Fruit fly (Drosophila melanogaster): ENCODE results near the gene Rbfox1.
A peak's percentile ranks its signal among the peaks of the same experiment; 100 is the strongest.

Gene Rbfox1

DNA sequence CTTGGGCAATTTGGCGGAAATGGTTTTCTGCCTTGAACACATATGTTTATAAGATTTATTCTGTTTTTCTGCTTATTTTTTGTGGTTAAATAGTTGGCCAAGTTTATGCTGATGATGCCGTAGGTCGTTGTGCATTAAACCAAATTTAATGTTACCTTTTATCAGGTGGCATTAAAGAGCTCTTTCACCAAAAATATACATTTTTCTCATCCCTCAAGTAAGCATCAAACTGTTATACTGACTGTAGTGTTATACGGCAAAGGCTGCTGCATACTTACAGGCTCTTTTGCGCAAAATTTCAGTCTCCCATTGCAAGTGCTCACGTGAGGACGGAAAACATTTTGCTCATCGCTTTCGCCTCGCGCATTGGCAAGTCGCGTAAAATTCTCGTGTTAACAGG is at the start of gene Rbfox1:
Rbfox1 (plus strand) TSS at position 301 of the 400 bp plus-strand sequence.
- no peak for TF ChIP-seq CG12605 (GFP tag; IDR thresholded peaks at IDR 0.05)
- TF ChIP-seq CG13204 (GFP tag; optimal IDR thresholded peaks at IDR 0.05) = no peak

dm6 chr3L:10431883-10432282 is 49.3 kb upstream of the Rbfox1 start, which contains the start of gene Ir67b:
Gene Ir67b, minus strand, starts transcription at chr3L:10431983.
- no peak for TF ChIP-seq CG34367 (tag; optimal IDR thresholded peaks at IDR 0.05)
- TF ChIP-seq Pif1B (GFP tag; optimal IDR thresholded peaks at IDR 0.05) = no peak
- TF ChIP-seq Pif1A (GFP tag; optimal IDR thresholded peaks at IDR 0.05) = no peak
- TF ChIP-seq rn (GFP tag; IDR thresholded peaks at IDR 0.05) = no peak
- TF ChIP-seq CG8301 (tag; optimal IDR thresholded peaks at IDR 0.05) = no peak
- TF ChIP-seq CG13204 (GFP tag; optimal IDR thresholded peaks at IDR 0.05) = no peak
- no peak for TF ChIP-seq CG17806 (tag; optimal IDR thresholded peaks at IDR 0.05)
- TF ChIP-seq CG4496 (GFP tag; IDR thresholded peaks at IDR 0.05) = no peak
- TF ChIP-seq gl (tag; optimal IDR thresholded peaks at IDR 0.05) = no peak
- no peak for TF ChIP-seq CG9948 (tag; optimal IDR thresholded peaks at IDR 0.05)
- TF ChIP-seq CG32121 (GFP tag; IDR thresholded peaks at IDR 0.05) = no peak
- no peak for TF ChIP-seq CG12605 (GFP tag; IDR thresholded peaks at IDR 0.05)
- no peak for TF ChIP-seq CG15710 (tag; optimal IDR thresholded peaks at IDR 0.05)
- no peak for TF ChIP-seq EcR (GFP tag; optimal IDR thresholded peaks at IDR 0.05)
- no peak for TF ChIP-seq Snoo (tag; optimal IDR thresholded peaks at IDR 0.05)
- TF ChIP-seq D1 (tag; optimal IDR thresholded peaks at IDR 0.05) = no peak
- TF ChIP-seq CG10348 (GFP tag; IDR thresholded peaks at IDR 0.05) = no peak
- TF ChIP-seq fd96Ca (GFP tag; IDR thresholded peaks at IDR 0.05) = no peak

dm6 chr3L:10434005-10434404 is 47.2 kb upstream of the Rbfox1 start, which contains the start of gene Ir67c:
Gene Ir67c, minus strand, starts transcription at chr3L:10434105.
- TF ChIP-seq CG14655 (GFP tag; optimal IDR thresholded peaks at IDR 0.05) (peak; percentile 8), CG17806 (tag; optimal IDR thresholded peaks at IDR 0.05) (no peak), EcR (GFP tag; optimal IDR thresholded peaks at IDR 0.05) (no peak), CG8301 (tag; optimal IDR thresholded peaks at IDR 0.05) (peak; percentile 20), CG15710 (tag; optimal IDR thresholded peaks at IDR 0.05) (no peak), CG34367 (tag; optimal IDR thresholded peaks at IDR 0.05) (no peak)

DNA sequence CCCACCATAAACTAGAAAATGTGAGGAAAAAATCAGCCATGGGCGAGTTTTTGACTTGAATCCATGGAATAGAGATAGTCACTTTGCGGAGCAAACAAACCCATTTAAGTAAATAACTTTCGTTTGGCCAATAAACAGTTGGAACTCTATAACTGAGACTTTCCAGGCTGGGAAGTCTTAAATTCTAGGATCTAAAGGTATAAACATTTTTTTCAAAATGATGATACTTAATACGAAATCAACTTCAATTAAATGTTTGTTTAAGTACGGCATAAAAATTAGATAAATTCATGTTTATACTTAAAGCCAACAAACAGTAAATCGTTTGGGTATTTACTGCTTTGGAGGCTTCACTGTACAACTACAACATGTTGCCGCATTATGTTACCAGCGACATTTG is 41.3 kb upstream of the Rbfox1 start:
- TF ChIP-seq CG4496 (GFP tag; IDR thresholded peaks at IDR 0.05) = peak; percentile 36; the same call in 1 of the 3 replicates
- no peak for TF ChIP-seq EcR (GFP tag; optimal IDR thresholded peaks at IDR 0.05)

dm6 chr3L:10440488-10440887 is 40.7 kb upstream of the Rbfox1 start:
- no peak for TF ChIP-seq CG14655 (GFP tag; optimal IDR thresholded peaks at IDR 0.05)
- TF ChIP-seq Snoo (tag; optimal IDR thresholded peaks at IDR 0.05) = no peak
- no peak for TF ChIP-seq CG17806 (tag; optimal IDR thresholded peaks at IDR 0.05)
- no peak for TF ChIP-seq rn (GFP tag; IDR thresholded peaks at IDR 0.05)
- no peak for TF ChIP-seq CG9948 (tag; optimal IDR thresholded peaks at IDR 0.05)
- TF ChIP-seq EcR (GFP tag; optimal IDR thresholded peaks at IDR 0.05) = no peak
- TF ChIP-seq Ets98B (GFP tag; IDR thresholded peaks at IDR 0.05) = peak; percentile 37
- no peak for TF ChIP-seq Pif1B (GFP tag; optimal IDR thresholded peaks at IDR 0.05)
- no peak for TF ChIP-seq fd96Ca (GFP tag; IDR thresholded peaks at IDR 0.05)
- TF ChIP-seq D1 (tag; optimal IDR thresholded peaks at IDR 0.05) = no peak
- TF ChIP-seq CG32121 (GFP tag; IDR thresholded peaks at IDR 0.05) = peak; percentile 46; the same call in 1 of the 2 replicates
- 0 out of 2 replicates have a peak, but pooled peaks have one; percentile 22 for TF ChIP-seq CG12605 (GFP tag; IDR thresholded peaks at IDR 0.05)
- TF ChIP-seq CG15710 (tag; optimal IDR thresholded peaks at IDR 0.05) = no peak
- TF ChIP-seq CG13204 (GFP tag; optimal IDR thresholded peaks at IDR 0.05) = no peak
- TF ChIP-seq CG8159 (tag; optimal IDR thresholded peaks at IDR 0.05) = no peak
- peak; percentile 53; the same call in 1 of the 3 replicates for TF ChIP-seq CG4496 (GFP tag; IDR thresholded peaks at IDR 0.05)
- no peak for TF ChIP-seq gl (tag; optimal IDR thresholded peaks at IDR 0.05)
- no peak for TF ChIP-seq CG10348 (GFP tag; IDR thresholded peaks at IDR 0.05)

- 0 out of 2 replicates have a peak, but pooled peaks have one; percentile 12 for TF ChIP-seq CG32121 (GFP tag; IDR thresholded peaks at IDR 0.05)
- no peak for TF ChIP-seq CG4496 (GFP tag; IDR thresholded peaks at IDR 0.05)
Measured at dm6 chr3L:10442486-10442885, 38.7 kb upstream of the Rbfox1 start.

- TF ChIP-seq CG13204 (GFP tag; optimal IDR thresholded peaks at IDR 0.05) (no peak), D1 (tag; optimal IDR thresholded peaks at IDR 0.05) (no peak), fd96Ca (GFP tag; IDR thresholded peaks at IDR 0.05) (no peak), CG12605 (GFP tag; IDR thresholded peaks at IDR 0.05) (no peak), CG17806 (tag; optimal IDR thresholded peaks at IDR 0.05) (peak; percentile 30), CG8301 (tag; optimal IDR thresholded peaks at IDR 0.05) (peak; percentile 38), Pif1B (GFP tag; optimal IDR thresholded peaks at IDR 0.05) (no peak), gl (tag; optimal IDR thresholded peaks at IDR 0.05) (no peak), CG32121 (GFP tag; IDR thresholded peaks at IDR 0.05) (0 out of 2 replicates have a peak, but pooled peaks have one; percentile 28), Ets98B (GFP tag; IDR thresholded peaks at IDR 0.05) (peak; percentile 61), CG9948 (tag; optimal IDR thresholded peaks at IDR 0.05) (peak; percentile 41), Snoo (tag; optimal IDR thresholded peaks at IDR 0.05) (no peak), CG14655 (GFP tag; optimal IDR thresholded peaks at IDR 0.05) (peak; percentile 47), CG34367 (tag; optimal IDR thresholded peaks at IDR 0.05) (peak; percentile 16), CG15710 (tag; optimal IDR thresholded peaks at IDR 0.05) (peak; percentile 47), rn (GFP tag; IDR thresholded peaks at IDR 0.05) (0 out of 2 replicates have a peak, but pooled peaks have one; percentile 25), CG8159 (tag; optimal IDR thresholded peaks at IDR 0.05) (peak; percentile 38), CG4496 (GFP tag; IDR thresholded peaks at IDR 0.05) (peak; percentile 26; the same call in 1 of the 3 replicates)
Measured at dm6 chr3L:10443958-10444357, 37.3 kb upstream of the Rbfox1 start.

All from whole organism, pupa.